Fruit fly (Drosophila melanogaster) whole organism, embryonic: ENCODE measurements around the gene CG43401.

ENCODE experiments used
- Bdp1 ChIP-seq: fragments of 200-800 bp; sonication (Bioruptor generic); optimal IDR thresholded peaks from 3 replicates; lab custom pipeline; 2016; ENCODE audit warnings: missing biosample characterization, missing genetic modification characterization
- CG1233 ChIP-seq: fragments of 200-800 bp; sonication (Bioruptor generic); optimal IDR thresholded peaks from 4 replicates; lab custom pipeline; 2018; ENCODE audit warnings: missing biosample characterization, mild to moderate bottlenecking, missing genetic modification characterization
- CG12769 ChIP-seq: fragments of 200-800 bp; sonication (Bioruptor generic); optimal IDR thresholded peaks from 2 replicates; lab custom pipeline; 2019; ENCODE audit warnings: missing biosample characterization, mild to moderate bottlenecking, missing genetic modification characterization, moderate library complexity
- CG14441 ChIP-seq: fragments of 200-800 bp; sonication (Bioruptor generic); IDR thresholded peaks from 2 replicates; pipeline ENCODE4 v1.3.6; 2022; ENCODE audit warnings: missing biosample characterization, missing genetic modification characterization
- CG1529 ChIP-seq: fragments of 200-800 bp; sonication (Bioruptor generic); optimal IDR thresholded peaks from 3 replicates; lab custom pipeline; 2018; ENCODE audit warnings: missing biosample characterization, missing genetic modification characterization
- CG18011 ChIP-seq: fragments of 200-800 bp; sonication (Bioruptor generic); optimal IDR thresholded peaks from 2 replicates; lab custom pipeline; 2017; ENCODE audit warnings: missing biosample characterization, missing genetic modification characterization, mild to moderate bottlenecking, moderate library complexity, missing genotype
- CG2678 ChIP-seq: fragments of 200-800 bp; sonication (Bioruptor generic); optimal IDR thresholded peaks from 3 replicates; lab custom pipeline; 2019; ENCODE audit warnings: missing biosample characterization, mild to moderate bottlenecking, missing genetic modification characterization, moderate library complexity
- CG31365 ChIP-seq: fragments of 200-800 bp; sonication (Bioruptor generic); optimal IDR thresholded peaks from 2 replicates; lab custom pipeline; 2018; ENCODE audit warnings: missing biosample characterization, mild to moderate bottlenecking, missing genetic modification characterization
- CG3407 ChIP-seq: fragments of 200-800 bp; sonication (Bioruptor generic); optimal IDR thresholded peaks from 2 replicates; lab custom pipeline; 2018; ENCODE audit warnings: missing biosample characterization, mild to moderate bottlenecking, missing genetic modification characterization
- CG34224 ChIP-seq: fragments of 200-800 bp; sonication (Bioruptor generic); IDR thresholded peaks from 3 replicates; pipeline ENCODE4 v1.3.6; 2022; ENCODE audit warnings: missing biosample characterization, missing genetic modification characterization; ENCODE audit not compliant: partially characterized antibody
- CG3838 ChIP-seq: fragments of 200-800 bp; sonication (Bioruptor generic); optimal IDR thresholded peaks from 3 replicates; lab custom pipeline; 2016; ENCODE audit warnings: missing biosample characterization, missing genetic modification characterization
- CG6689 ChIP-seq: fragments of 200-800 bp; sonication (Bioruptor generic); IDR thresholded peaks from 2 replicates; pipeline ENCODE4 v1.3.6; 2022; ENCODE audit warnings: missing biosample characterization, missing genetic modification characterization
- CG7271 ChIP-seq: fragments of 200-800 bp; sonication (Bioruptor generic); optimal IDR thresholded peaks from 2 replicates; lab custom pipeline; 2018; ENCODE audit warnings: missing biosample characterization, mild to moderate bottlenecking, missing genetic modification characterization, moderate library complexity
- CG7839 ChIP-seq: fragments of 200-800 bp; sonication (Bioruptor generic); optimal IDR thresholded peaks from 3 replicates; lab custom pipeline; 2018; ENCODE audit warnings: missing biosample characterization, mild to moderate bottlenecking, missing genetic modification characterization, moderate library complexity
- CG9727 ChIP-seq: fragments of 200-800 bp; sonication (Bioruptor generic); optimal IDR thresholded peaks from 3 replicates; lab custom pipeline; 2017; ENCODE audit warnings: missing biosample characterization, mild to moderate bottlenecking, missing genetic modification characterization
- Camta ChIP-seq: fragments of 200-800 bp; sonication (Bioruptor generic); optimal IDR thresholded peaks from 2 replicates; lab custom pipeline; 2016; ENCODE audit warnings: missing biosample characterization, missing genetic modification characterization
- CrebB ChIP-seq: fragments of 200-800 bp; sonication (Bioruptor generic); optimal IDR thresholded peaks from 3 replicates; lab custom pipeline; 2018; ENCODE audit warnings: missing biosample characterization, mild to moderate bottlenecking, missing genetic modification characterization
- Dll ChIP-seq: fragments of 200-800 bp; sonication (Bioruptor generic); IDR thresholded peaks from 4 replicates; pipeline ENCODE4 v1.3.6; 2022; ENCODE audit warnings: missing biosample characterization, missing genetic modification characterization; ENCODE audit not compliant: partially characterized antibody
- HLH3B ChIP-seq: fragments of 200-800 bp; sonication (Bioruptor generic); IDR thresholded peaks from 2 replicates; pipeline ENCODE4 v1.3.6; 2022; ENCODE audit warnings: missing biosample characterization, missing genetic modification characterization
- Med ChIP-seq: fragments of 200-800 bp; sonication (Bioruptor generic); peaks from one replicate; lab custom pipeline; 2016; ENCODE audit warnings: missing biosample characterization, missing genetic modification characterization, mild to moderate bottlenecking, inconsistent platforms, moderate library complexity
- NC2β ChIP-seq: fragments of 200-800 bp; sonication (Bioruptor generic); optimal IDR thresholded peaks from 2 replicates; lab custom pipeline; 2016; ENCODE audit warnings: missing biosample characterization, missing genetic modification characterization
- Ptx1 ChIP-seq: fragments of 200-800 bp; sonication (Bioruptor generic); IDR thresholded peaks from 2 replicates; pipeline ENCODE4 v1.3.6; 2022; ENCODE audit warnings: missing biosample characterization, missing genetic modification characterization
- Rx ChIP-seq: fragments of 200-800 bp; sonication (Bioruptor generic); IDR thresholded peaks from 2 replicates; pipeline ENCODE4 v1.3.6; 2022; ENCODE audit warnings: missing biosample characterization, missing genetic modification characterization
- Six4 ChIP-seq: fragments of 200-800 bp; sonication (Bioruptor generic); optimal IDR thresholded peaks from 2 replicates; lab custom pipeline; 2016; ENCODE audit warnings: missing biosample characterization, missing genetic modification characterization
- Sox100B ChIP-seq: fragments of 200-800 bp; sonication (Bioruptor generic); optimal IDR thresholded peaks from 3 replicates; lab custom pipeline; 2018; ENCODE audit warnings: missing biosample characterization, mild to moderate bottlenecking, missing genetic modification characterization
- Sox102F ChIP-seq: fragments of 200-800 bp; sonication (Bioruptor generic); optimal IDR thresholded peaks from 2 replicates; lab custom pipeline; 2018; ENCODE audit warnings: missing biosample characterization, mild to moderate bottlenecking, missing genetic modification characterization, moderate library complexity
- Ssrp ChIP-seq: fragments of 200-800 bp; sonication (Bioruptor generic); optimal IDR thresholded peaks from 2 replicates; lab custom pipeline; 2018; ENCODE audit warnings: missing biosample characterization, mild to moderate bottlenecking, missing genetic modification characterization, moderate library complexity
- Xbp1 ChIP-seq: fragments of 200-800 bp; sonication (Bioruptor generic); optimal IDR thresholded peaks from 3 replicates; lab custom pipeline; 2016; ENCODE audit warnings: missing biosample characterization, mild to moderate bottlenecking, missing genetic modification characterization
- al ChIP-seq: fragments of 200-800 bp; sonication (Bioruptor generic); IDR thresholded peaks from 2 replicates; pipeline ENCODE4 v1.3.6; 2022; ENCODE audit warnings: missing biosample characterization, missing genetic modification characterization
- ash1 ChIP-seq: fragments of 200-800 bp; sonication (Bioruptor generic); optimal IDR thresholded peaks from 2 replicates; lab custom pipeline; 2018; ENCODE audit warnings: missing biosample characterization, mild to moderate bottlenecking, missing genetic modification characterization
- caup ChIP-seq: fragments of 200-800 bp; sonication (Bioruptor generic); optimal IDR thresholded peaks from 3 replicates; lab custom pipeline; 2017; ENCODE audit warnings: missing biosample characterization, mild to moderate bottlenecking, missing genetic modification characterization, moderate library complexity; ENCODE audit not compliant: severe bottlenecking
- dan ChIP-seq: fragments of 200-800 bp; sonication (Bioruptor generic); IDR thresholded peaks from 2 replicates; pipeline ENCODE4 v1.3.6; 2022; ENCODE audit warnings: missing biosample characterization, missing genetic modification characterization
- dmrt11E ChIP-seq: fragments of 200-800 bp; sonication (Bioruptor generic); optimal IDR thresholded peaks from 3 replicates; lab custom pipeline; 2018; ENCODE audit warnings: missing biosample characterization, mild to moderate bottlenecking, missing genetic modification characterization, moderate library complexity
- dysf ChIP-seq: fragments of 200-800 bp; sonication (Bioruptor generic); IDR thresholded peaks from 3 replicates; pipeline ENCODE4 v1.3.6; 2022; ENCODE audit warnings: missing biosample characterization, missing genetic modification characterization
- eve ChIP-seq, 2 experiments: fragments of >200 bp; optimal IDR thresholded peaks; 2 replicates each; lab custom pipeline; 2017; ENCODE audit warnings: missing biosample characterization in 2 of 2, missing genetic modification characterization in 2 of 2
- fd3F ChIP-seq: fragments of 200-800 bp; sonication (Bioruptor generic); optimal IDR thresholded peaks from 2 replicates; lab custom pipeline; 2018; ENCODE audit warnings: missing biosample characterization, mild to moderate bottlenecking, missing genetic modification characterization, moderate library complexity
- gem ChIP-seq: fragments of 200-800 bp; sonication (Bioruptor generic); optimal IDR thresholded peaks from 2 replicates; lab custom pipeline; 2019; ENCODE audit warnings: missing biosample characterization, mild to moderate bottlenecking, missing genetic modification characterization, moderate library complexity
- her ChIP-seq: fragments of 200-800 bp; sonication (Bioruptor generic); optimal IDR thresholded peaks from 2 replicates; lab custom pipeline; 2016; ENCODE audit warnings: missing biosample characterization, missing genetic modification characterization
- insv ChIP-seq, 2 experiments: fragments of 200-800 bp; sonication (Bioruptor generic); optimal IDR thresholded peaks; 3 replicates each; lab custom pipeline; 2016 to 2018; ENCODE audit warnings: missing biosample characterization in 2 of 2, missing genetic modification characterization in 2 of 2
- lmd ChIP-seq: fragments of 200-800 bp; sonication (Bioruptor generic); IDR thresholded peaks from 2 replicates; pipeline ENCODE4 v1.3.6; 2022; ENCODE audit warnings: missing biosample characterization, missing genetic modification characterization
- nom ChIP-seq: fragments of 200-800 bp; sonication (Bioruptor generic); optimal IDR thresholded peaks from 2 replicates; lab custom pipeline; 2017; ENCODE audit warnings: missing biosample characterization, missing genetic modification characterization, mild to moderate bottlenecking, moderate library complexity, missing genetic modification reagents
- pb ChIP-seq: fragments of 200-800 bp; sonication (Bioruptor generic); optimal IDR thresholded peaks from 3 replicates; lab custom pipeline; 2016; ENCODE audit warnings: missing biosample characterization, missing genetic modification characterization
- peb ChIP-seq: fragments of 200-800 bp; sonication (Bioruptor generic); IDR thresholded peaks from 2 replicates; pipeline ENCODE4 v1.3.6; 2022; ENCODE audit warnings: missing biosample characterization, missing genetic modification characterization
- prd ChIP-seq, 3 experiments: fragments of >200 bp in 2 of 3; fragments of 200-800 bp in 1 of 3; sonication (Bioruptor generic) in 1 of 3; optimal IDR thresholded peaks in 2 of 3; IDR thresholded peaks in 1 of 3; 2 replicates in 2 of 3; 3 replicates in 1 of 3; pipeline versions ENCODE4 v1.3.6 to Lab custom; 2017 to 2022; ENCODE audit warnings: missing biosample characterization in 1 of 3, missing genetic modification characterization in 1 of 3
- psq ChIP-seq: fragments of 200-800 bp; sonication (Bioruptor generic); optimal IDR thresholded peaks from 2 replicates; lab custom pipeline; 2017; ENCODE audit warnings: missing biosample characterization, missing genetic modification characterization
- seq ChIP-seq: fragments of 200-800 bp; sonication (Bioruptor generic); IDR thresholded peaks from 2 replicates; pipeline ENCODE4 v1.3.6; 2022; ENCODE audit warnings: missing biosample characterization, missing genetic modification characterization
- sqz ChIP-seq: fragments of 200-800 bp; sonication (Bioruptor generic); optimal IDR thresholded peaks from 3 replicates; lab custom pipeline; 2018; ENCODE audit warnings: missing biosample characterization, mild to moderate bottlenecking, missing genetic modification characterization
- tin ChIP-seq: fragments of 200-800 bp; sonication (Bioruptor generic); optimal IDR thresholded peaks from 3 replicates; lab custom pipeline; 2016; ENCODE audit warnings: missing biosample characterization, missing genetic modification characterization
- ttk ChIP-seq: fragments of 200-800 bp; sonication (Bioruptor generic); IDR thresholded peaks from 2 replicates; pipeline ENCODE4 v2.1.2; 2022; ENCODE audit warnings: missing biosample characterization, missing genetic modification characterization
- zen ChIP-seq: fragments of 200-800 bp; sonication (Bioruptor generic); optimal IDR thresholded peaks from 3 replicates; lab custom pipeline; 2018; ENCODE audit warnings: missing biosample characterization, mild to moderate bottlenecking, missing genetic modification characterization, moderate library complexity
- zen2 ChIP-seq: fragments of 200-800 bp; sonication (Bioruptor generic); IDR thresholded peaks from 3 replicates; pipeline ENCODE4 v1.3.6; 2022; ENCODE audit warnings: missing biosample characterization, missing genetic modification characterization; ENCODE audit not compliant: partially characterized antibody

Gene CG43401

DNA sequence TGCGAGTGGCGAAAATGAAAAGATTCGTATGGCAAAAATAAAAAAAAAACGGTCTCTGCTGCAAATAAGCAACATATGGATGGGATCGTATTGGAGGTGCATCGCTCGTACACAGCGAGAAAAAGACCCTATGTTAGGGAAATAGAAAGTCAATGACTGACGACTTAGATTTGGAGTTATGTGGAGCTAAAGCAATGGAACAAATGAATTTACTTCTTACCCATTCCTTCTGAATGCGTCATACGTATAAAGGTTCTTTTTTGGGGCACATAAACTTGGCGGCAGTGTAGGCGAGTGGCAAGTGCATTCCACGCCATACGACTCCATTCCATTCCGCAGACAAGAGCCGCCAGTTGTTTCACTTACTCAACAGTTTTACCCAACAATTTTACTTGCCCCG lies 42.5 kb downstream of the CG43401 start (continued):
- TF ChIP-seq NC2β (GFP tag; lab: Kevin White, UChicago) (no peak), CG3407 (GFP tag; lab: Kevin White, UChicago) (no peak), CG7271 (no peak), lmd (GFP tag; lab: Robert Waterston, UW) (no peak), Sox100B (GFP tag; lab: Kevin White, UChicago) (no peak), CG34224 (GFP tag; lab: Robert Waterston, UW) (no peak), tin (peak; percentile 12), CG9727 (GFP tag; lab: Kevin White, UChicago) (peak; percentile 2), peb (GFP tag; lab: Robert Waterston, UW) (no peak), Bdp1 (no peak), fd3F (GFP tag; lab: Kevin White, UChicago) (no peak), ash1 (GFP tag; lab: Kevin White, UChicago) (no peak), nom (peak; percentile 41), zen (tag; lab: Kevin White, UChicago) (no peak), insv (GFP tag; optimal IDR thresholded peaks at IDR 0.05; lab: Kevin White, UChicago) (no peak), Camta (GFP tag; lab: Kevin White, UChicago) (no peak), dmrt11E (tag; lab: Kevin White, UChicago) (peak; percentile 48), CG3838 (GFP tag; lab: Kevin White, UChicago) (no peak), dan (GFP tag; lab: Robert Waterston, UW) (no peak), seq (GFP tag; lab: Robert Waterston, UW) (no peak), her (GFP tag; lab: Kevin White, UChicago) (no peak), Sox102F (no peak), zen2 (GFP tag; lab: Robert Waterston, UW) (no peak), psq (no peak), gem (tag; lab: Kevin White, UChicago) (peak; percentile 22), CrebB (tag; lab: Kevin White, UChicago) (no peak), caup (GFP tag; lab: Kevin White, UChicago) (no peak), HLH3B (GFP tag; lab: Robert Waterston, UW) (0 out of 2 replicates have a peak, but pooled peaks have one; percentile 8), CG1233 (no peak), Six4 (GFP tag; lab: Kevin White, UChicago) (no peak), CG14441 (GFP tag; lab: Robert Waterston, UW) (no peak), CG7839 (tag; lab: Kevin White, UChicago) (peak; percentile 3), ttk (GFP tag; lab: Robert Waterston, UW) (no peak), pb (GFP tag; lab: Kevin White, UChicago) (no peak), Xbp1 (GFP tag; lab: Kevin White, UChicago) (no peak), Ptx1 (GFP tag; lab: Robert Waterston, UW) (no peak), Dll (no peak), Ssrp (tag; lab: Kevin White, UChicago) (no peak), dysf (GFP tag; lab: Robert Waterston, UW) (no peak), sqz (GFP tag; lab: Kevin White, UChicago) (no peak), CG1529 (no peak), CG2678 (tag; lab: Kevin White, UChicago) (no peak), al (GFP tag; lab: Robert Waterston, UW) (no peak), CG18011 (GFP tag; lab: Kevin White, UChicago) (no peak), eve (GFP tag; optimal IDR thresholded peaks at IDR 0.05; lab: Kevin White, UChicago) (no peak), Rx (no peak), Med (GFP tag; lab: Kevin White, UChicago) (peak; percentile 54), CG12769 (tag; lab: Kevin White, UChicago) (no peak), prd (optimal IDR thresholded peaks at IDR 0.05; lab: Kevin White, UChicago) (no peak), prd (GFP tag; IDR thresholded peaks at IDR 0.05; lab: Robert Waterston, UW) (0 out of 3 replicates have a peak, but pooled peaks have one; percentile 23), CG31365 (tag; lab: Kevin White, UChicago) (no peak), CG6689 (GFP tag; lab: Robert Waterston, UW) (no peak)
